Fruit fly (Drosophila melanogaster) whole organism, pupa: ENCODE data around the gene CG7156.

Source experiments
- CG10348 ChIP-seq: fragments of 200-800 bp; sonication (Bioruptor generic); IDR thresholded peaks from 2 replicates; pipeline ENCODE4 v1.3.6; 2022; ENCODE audit warnings: missing biosample characterization, missing genetic modification characterization
- CG12605 ChIP-seq: fragments of 200-800 bp; sonication (Bioruptor generic); IDR thresholded peaks from 2 replicates; pipeline ENCODE4 v1.3.6; 2022; ENCODE audit warnings: missing biosample characterization, missing genetic modification characterization
- CG13204 ChIP-seq: fragments of 200-800 bp; sonication (Bioruptor generic); optimal IDR thresholded peaks from 2 replicates; lab custom pipeline; 2018; ENCODE audit warnings: missing biosample characterization, mild to moderate bottlenecking, missing genetic modification characterization, moderate library complexity
- CG14655 ChIP-seq: fragments of 200-800 bp; sonication (Bioruptor generic); optimal IDR thresholded peaks from 3 replicates; lab custom pipeline; 2017; ENCODE audit warnings: mild to moderate bottlenecking, missing biosample characterization, missing genetic modification reagents, missing genetic modification characterization
- CG15710 ChIP-seq: fragments of 200-800 bp; sonication (Bioruptor generic); optimal IDR thresholded peaks from 2 replicates; lab custom pipeline; 2018; ENCODE audit warnings: missing biosample characterization, mild to moderate bottlenecking, missing genetic modification characterization, moderate library complexity
- CG17806 ChIP-seq: fragments of 200-800 bp; sonication (Bioruptor generic); optimal IDR thresholded peaks from 2 replicates; lab custom pipeline; 2018; ENCODE audit warnings: missing biosample characterization, mild to moderate bottlenecking, missing genetic modification characterization, moderate library complexity
- CG32121 ChIP-seq: fragments of 200-800 bp; sonication (Bioruptor generic); IDR thresholded peaks from 2 replicates; pipeline ENCODE4 v1.3.6; 2022; ENCODE audit warnings: missing biosample characterization, missing genetic modification characterization
- CG34367 ChIP-seq: fragments of 200-800 bp; sonication (Bioruptor generic); optimal IDR thresholded peaks from 2 replicates; lab custom pipeline; 2018; ENCODE audit warnings: missing biosample characterization, mild to moderate bottlenecking, missing genetic modification characterization
- CG4496 ChIP-seq: fragments of 200-800 bp; sonication (Bioruptor generic); IDR thresholded peaks from 3 replicates; pipeline ENCODE4 v1.3.6; 2022; ENCODE audit warnings: missing biosample characterization, missing genetic modification characterization
- CG8159 ChIP-seq: fragments of 200-800 bp; sonication (Bioruptor generic); optimal IDR thresholded peaks from 3 replicates; lab custom pipeline; 2018; ENCODE audit warnings: missing biosample characterization, mild to moderate bottlenecking, missing genetic modification characterization, moderate library complexity
- CG8301 ChIP-seq: fragments of 200-800 bp; sonication (Bioruptor generic); optimal IDR thresholded peaks from 2 replicates; lab custom pipeline; 2018; ENCODE audit warnings: missing biosample characterization, mild to moderate bottlenecking, missing genetic modification characterization
- CG9948 ChIP-seq: fragments of 200-800 bp; sonication (Bioruptor generic); optimal IDR thresholded peaks from 2 replicates; lab custom pipeline; 2018; ENCODE audit warnings: missing biosample characterization, mild to moderate bottlenecking, missing genetic modification characterization, moderate library complexity
- D1 ChIP-seq: fragments of 200-800 bp; sonication (Bioruptor generic); optimal IDR thresholded peaks from 2 replicates; lab custom pipeline; 2018; ENCODE audit warnings: missing biosample characterization, mild to moderate bottlenecking, missing genetic modification characterization, moderate library complexity
- EcR ChIP-seq: fragments of 200-800 bp; sonication (Bioruptor generic); optimal IDR thresholded peaks from 3 replicates; lab custom pipeline; 2019; ENCODE audit warnings: missing biosample characterization, missing genetic modification characterization, mild to moderate bottlenecking, moderate library complexity, missing genetic modification reagents
- Ets98B ChIP-seq: fragments of 200-800 bp; sonication (Bioruptor generic); IDR thresholded peaks from 2 replicates; pipeline ENCODE4 v1.3.6; 2022; ENCODE audit warnings: missing biosample characterization, missing genetic modification characterization
- Pif1A ChIP-seq: fragments of 200-800 bp; sonication (Bioruptor generic); optimal IDR thresholded peaks from 3 replicates; lab custom pipeline; 2016; ENCODE audit warnings: missing biosample characterization, missing genetic modification characterization
- Pif1B ChIP-seq: fragments of 200-800 bp; sonication (Bioruptor generic); optimal IDR thresholded peaks from 3 replicates; lab custom pipeline; 2016; ENCODE audit warnings: missing biosample characterization, missing genetic modification characterization
- Snoo ChIP-seq: fragments of 200-800 bp; sonication (Bioruptor generic); optimal IDR thresholded peaks from 3 replicates; lab custom pipeline; 2017; ENCODE audit warnings: missing biosample characterization, mild to moderate bottlenecking, missing genetic modification characterization, inconsistent platforms
- fd96Ca ChIP-seq: fragments of 200-800 bp; sonication (Bioruptor generic); IDR thresholded peaks from 3 replicates; pipeline ENCODE4 v1.3.6; 2022; ENCODE audit warnings: missing biosample characterization, missing genetic modification characterization
- gl ChIP-seq: fragments of 200-800 bp; sonication (Bioruptor generic); optimal IDR thresholded peaks from 2 replicates; lab custom pipeline; 2018; ENCODE audit warnings: missing biosample characterization, mild to moderate bottlenecking, missing genetic modification characterization
- rn ChIP-seq: fragments of 200-800 bp; sonication (Bioruptor generic); IDR thresholded peaks from 2 replicates; pipeline ENCODE4 v1.3.6; 2022; ENCODE audit warnings: missing biosample characterization, missing genetic modification characterization

The CG7156 gene

DNA sequence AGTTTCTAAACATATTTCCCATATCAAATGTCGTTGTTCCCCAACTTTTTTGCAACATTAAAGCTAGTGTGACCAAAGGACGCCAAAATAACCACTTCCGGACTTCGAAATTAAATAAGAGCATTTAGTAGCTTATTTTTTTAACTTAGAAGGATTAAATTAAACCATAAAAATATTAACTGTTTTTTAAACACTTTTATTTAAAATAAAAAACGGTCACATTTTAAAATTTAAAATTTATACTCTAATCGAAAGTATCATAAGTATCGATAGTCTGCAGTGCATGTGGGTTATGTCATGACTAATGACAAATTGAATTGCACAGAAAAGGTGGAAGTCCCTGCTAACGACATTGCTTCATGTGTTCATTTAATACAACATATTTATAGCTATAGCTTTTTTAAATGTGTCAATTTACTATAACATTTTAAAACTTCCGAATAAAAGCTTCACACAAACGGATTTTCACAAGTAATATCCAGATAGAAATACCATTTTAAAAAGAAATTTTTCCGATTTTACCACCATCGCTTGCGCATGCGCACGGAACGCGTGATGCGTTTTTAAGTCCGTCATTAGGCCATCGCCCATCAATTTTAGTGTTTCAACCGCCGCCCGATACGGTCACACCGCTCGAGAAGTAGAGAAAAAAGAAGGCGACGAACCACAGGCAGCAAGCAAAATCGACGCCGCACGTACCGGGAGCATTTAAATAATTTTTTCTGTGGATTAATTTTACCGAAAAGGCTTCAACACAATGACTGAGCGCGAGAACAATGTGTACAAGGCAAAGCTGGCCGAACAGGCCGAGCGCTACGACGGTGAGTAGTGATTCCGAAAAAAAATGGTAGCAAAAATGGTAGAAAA is at the start of gene CG7156, which contains the start of gene 14-3-3epsilon:
TSS of gene CG7156 (minus strand) at position 71 of the 867 bp plus-strand sequence.
TSS of gene 14-3-3epsilon (plus strand) at position 443 of the 867 bp plus-strand sequence.
- no peak for TF ChIP-seq CG14655 (GFP tag; lab: Kevin White, UChicago)
- peak; percentile 38 for TF ChIP-seq Pif1A (GFP tag; lab: Kevin White, UChicago)
- TF ChIP-seq CG9948 = no peak
- no peak for TF ChIP-seq D1 (tag; lab: Kevin White, UChicago)
- no peak for TF ChIP-seq CG32121
- TF ChIP-seq CG13204 (GFP tag; lab: Kevin White, UChicago) = no peak
- no peak for TF ChIP-seq CG10348 (GFP tag; lab: Robert Waterston, UW)
- TF ChIP-seq Pif1B (GFP tag; lab: Kevin White, UChicago) = no peak
- TF ChIP-seq CG12605 (GFP tag; lab: Robert Waterston, UW) = no peak
- TF ChIP-seq gl (tag; lab: Kevin White, UChicago) = no peak
- TF ChIP-seq Ets98B (GFP tag; lab: Robert Waterston, UW) = peak; percentile 12; the same call in 1 of the 2 replicates
- TF ChIP-seq rn = no peak
- TF ChIP-seq CG4496 (GFP tag; lab: Robert Waterston, UW) = peak; percentile 47; the same call in 1 of the 3 replicates
- TF ChIP-seq Snoo (tag; lab: Kevin White, UChicago) = peak; percentile 34
- TF ChIP-seq CG17806 = no peak
- TF ChIP-seq CG8159 (tag; lab: Kevin White, UChicago) = no peak
- TF ChIP-seq CG15710 = no peak
- TF ChIP-seq fd96Ca (GFP tag; lab: Robert Waterston, UW) = no peak
- TF ChIP-seq EcR = peak; percentile 15
- peak; percentile 9 for TF ChIP-seq CG34367 (tag; lab: Kevin White, UChicago)
- no peak for TF ChIP-seq CG8301 (tag; lab: Kevin White, UChicago)

DNA sequence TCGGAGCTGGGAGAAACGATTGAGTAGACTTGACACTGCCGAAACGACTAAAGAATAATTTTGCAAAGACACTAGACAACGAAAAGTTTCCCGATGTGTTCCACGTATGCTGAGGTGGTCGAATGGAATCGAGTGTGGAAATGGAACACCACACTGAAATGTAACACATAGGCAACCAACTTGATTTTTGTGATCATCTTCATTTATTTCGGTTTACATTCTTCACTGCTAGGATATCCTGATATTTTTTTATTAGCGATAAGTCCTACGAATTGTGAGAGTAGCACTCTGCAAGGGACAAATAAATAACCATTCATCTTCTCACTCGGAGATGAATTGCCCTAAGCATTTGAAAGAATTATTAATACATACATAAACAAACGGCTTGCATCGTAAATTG is 46.7 kb upstream of the CG7156 start, which contains the start of gene CG7131:
TSS of gene CG7131 (minus strand) at position 101 of the 400 bp plus-strand sequence.
- TF ChIP-seq CG12605 (GFP tag; lab: Robert Waterston, UW) (no peak), CG14655 (GFP tag; lab: Kevin White, UChicago) (no peak), fd96Ca (GFP tag; lab: Robert Waterston, UW) (no peak)
- TF ChIP-seq, all 21 proteins: peak for 0

DNA sequence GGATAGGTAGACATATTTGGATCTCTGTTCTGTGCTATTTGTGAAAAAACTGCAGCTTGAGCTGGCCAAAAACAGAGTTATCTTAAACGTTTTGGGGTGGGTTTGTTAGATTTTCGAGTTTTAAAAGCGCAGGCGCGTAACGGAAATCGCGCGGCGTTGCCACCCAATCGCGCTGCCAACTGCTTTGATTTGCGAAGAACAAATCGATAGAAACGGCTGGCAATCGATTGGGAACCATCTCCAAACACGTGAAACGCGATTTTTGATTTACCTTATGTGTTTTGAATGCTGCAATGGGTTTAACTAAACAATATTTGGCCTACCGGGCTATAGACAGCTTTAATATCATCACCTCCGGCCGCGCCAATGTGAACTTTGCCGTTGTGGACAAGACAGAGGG is 41.5 kb upstream of the CG7156 start, which contains the start of the genes CG14312 and CG8064:
TSS of gene CG14312 (minus strand) at position 88 of the 400 bp plus-strand sequence.
TSS of gene CG8064 (plus strand) at position 220 of the 400 bp plus-strand sequence.
- TF ChIP-seq Pif1B (GFP tag; lab: Kevin White, UChicago) (no peak), CG13204 (GFP tag; lab: Kevin White, UChicago) (no peak), EcR (no peak), CG17806 (no peak), CG8301 (tag; lab: Kevin White, UChicago) (no peak), fd96Ca (GFP tag; lab: Robert Waterston, UW) (no peak), Ets98B (GFP tag; lab: Robert Waterston, UW) (no peak), CG10348 (GFP tag; lab: Robert Waterston, UW) (no peak), Snoo (tag; lab: Kevin White, UChicago) (no peak), CG9948 (no peak), D1 (tag; lab: Kevin White, UChicago) (no peak), CG32121 (no peak), rn (no peak), CG12605 (GFP tag; lab: Robert Waterston, UW) (no peak), CG15710 (no peak), CG34367 (tag; lab: Kevin White, UChicago) (no peak), Pif1A (GFP tag; lab: Kevin White, UChicago) (no peak), CG8159 (tag; lab: Kevin White, UChicago) (no peak)

DNA sequence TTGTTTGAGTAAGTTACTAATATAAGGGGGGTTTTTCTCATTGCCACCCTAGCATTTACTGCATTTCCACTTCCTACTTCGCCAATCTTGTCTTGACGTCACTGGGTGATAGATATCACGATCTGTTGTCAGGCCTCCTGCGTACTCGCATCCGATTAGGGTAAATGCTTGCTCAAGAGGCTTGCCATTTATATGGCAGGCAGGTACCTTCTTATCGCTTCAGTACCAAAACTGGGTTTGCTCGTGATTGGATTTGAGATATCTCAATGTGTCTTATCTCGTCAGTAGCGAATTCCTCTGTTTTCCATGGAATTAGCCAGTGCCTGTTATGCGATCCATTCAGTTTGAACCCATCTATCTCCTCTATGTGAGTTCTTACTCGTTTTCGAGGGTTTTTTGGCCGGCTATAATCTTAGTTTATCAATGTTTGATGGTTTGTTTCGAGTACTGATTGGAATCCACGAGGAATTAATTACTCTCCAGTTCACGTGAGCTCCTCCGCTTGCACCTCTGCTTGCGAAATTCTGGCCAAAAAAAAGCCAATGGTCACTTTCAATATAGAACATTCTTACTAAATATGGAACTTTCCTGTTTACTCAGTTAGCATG is 39.0 kb upstream of the CG7156 start:
- TF ChIP-seq Snoo (tag; lab: Kevin White, UChicago) = no peak
- no peak for TF ChIP-seq fd96Ca (GFP tag; lab: Robert Waterston, UW)
- no peak for TF ChIP-seq Ets98B (GFP tag; lab: Robert Waterston, UW)
- TF ChIP-seq CG10348 (GFP tag; lab: Robert Waterston, UW) = no peak
- no peak for TF ChIP-seq EcR
- TF ChIP-seq gl (tag; lab: Kevin White, UChicago) = no peak

dm6 chr3R:18280133-18280532 is 38.2 kb upstream of the CG7156 start:
- TF ChIP-seq EcR = peak; percentile 58
- no peak for TF ChIP-seq CG10348 (GFP tag; lab: Robert Waterston, UW)

DNA sequence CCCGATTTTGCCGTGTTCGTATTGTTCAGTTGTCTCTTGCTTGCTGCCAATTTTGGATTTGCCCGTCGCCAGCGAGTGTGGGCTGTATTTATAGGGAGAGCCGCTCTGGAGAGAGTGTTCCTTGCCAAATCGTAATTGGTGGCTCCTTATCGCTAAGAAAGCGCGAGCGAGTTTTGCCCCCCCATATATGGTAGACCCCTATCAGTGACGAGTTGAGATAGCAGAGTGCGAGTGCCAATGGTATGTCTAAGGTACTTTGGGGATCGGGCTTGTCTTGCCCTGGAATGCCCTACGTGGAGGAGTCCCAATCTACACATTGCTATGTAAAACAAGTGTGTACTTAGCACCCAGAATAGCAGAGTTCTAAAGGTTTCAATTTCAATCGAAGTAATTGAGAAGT is 37.5 kb upstream of the CG7156 start, which contains the start of gene CG7142:
TSS of gene CG7142 (minus strand) at position 29 of the 400 bp plus-strand sequence.
- TF ChIP-seq Pif1A (GFP tag; lab: Kevin White, UChicago) (no peak), Pif1B (GFP tag; lab: Kevin White, UChicago) (no peak), CG32121 (no peak), CG34367 (tag; lab: Kevin White, UChicago) (no peak), CG13204 (GFP tag; lab: Kevin White, UChicago) (no peak)
